Worm (Caenorhabditis elegans) whole organism, young adult: ENCODE data around the gene nmad-1.

Source experiments
- Y53G8AR.9 ChIP-seq: fragments of 200-800 bp; sonication (Bioruptor generic); conservative IDR thresholded peaks from 2 replicates; pipeline ENCODE4 v1.3.6; 2022; ENCODE audit warnings: missing genetic modification reagents, missing genetic modification characterization, missing compliant biosample characterization
- mxl-1 ChIP-seq: sonication (generic microtip); optimal IDR thresholded peaks from 2 replicates; lab custom pipeline; 2016; ENCODE audit warnings: missing genetic modification characterization, missing compliant biosample characterization
- nfya-2 ChIP-seq: fragments of 200-800 bp; sonication (Bioruptor generic); IDR thresholded peaks from 2 replicates; pipeline ENCODE4 v1.3.6; 2022; ENCODE audit warnings: missing genetic modification reagents, missing genetic modification characterization, missing compliant biosample characterization
- pha-4 ChIP-seq: fragments of 150-350 bp; sonication (generic microtip); optimal IDR thresholded peaks from 2 replicates; lab custom pipeline; 2014; ENCODE audit warnings: missing biosample characterization, missing genetic modification reagents, missing genetic modification characterization
- sdz-38 ChIP-seq: sonication (generic microtip); optimal IDR thresholded peaks from 2 replicates; lab custom pipeline; 2016; ENCODE audit warnings: missing genotype, missing genetic modification characterization, missing compliant biosample characterization

- no peak for TF ChIP-seq pha-4
- no peak for TF ChIP-seq Y53G8AR.9 (GFP tag; lab: Robert Waterston, UW)
- no peak for TF ChIP-seq nfya-2
- no peak for TF ChIP-seq sdz-38 (tag; lab: Kevin White, UChicago)
- TF ChIP-seq mxl-1 (tag; lab: Kevin White, UChicago) = no peak
Measured at ce11 chrIII:5525973-5526372, 28.8 kb downstream of the nmad-1 start, which contains the start of gene dex-1.
